Fruit fly (Drosophila melanogaster) whole organism, adult: ENCODE results near the gene Ccdc85.
A peak's percentile ranks its signal among the peaks of the same experiment; 100 is the strongest.

Experiments
- CG11617 ChIP-seq: fragments of 200-800 bp; sonication (Bioruptor generic); optimal IDR thresholded peaks from 2 replicates; lab custom pipeline; 2017; ENCODE audit warnings: mild to moderate bottlenecking, missing biosample characterization, missing genetic modification reagents, missing genetic modification characterization
- CG12768 ChIP-seq: fragments of 200-800 bp; sonication (Bioruptor generic); optimal IDR thresholded peaks from 2 replicates; lab custom pipeline; 2017; ENCODE audit warnings: missing biosample characterization, missing genetic modification characterization, mild to moderate bottlenecking, moderate library complexity, missing genetic modification reagents
- CG14711 ChIP-seq: fragments of 200-800 bp; sonication (Bioruptor generic); optimal IDR thresholded peaks from 2 replicates; lab custom pipeline; 2018; ENCODE audit warnings: missing biosample characterization, mild to moderate bottlenecking, missing genetic modification characterization, moderate library complexity
- CG1620 ChIP-seq: fragments of 200-800 bp; sonication (Bioruptor generic); optimal IDR thresholded peaks from 2 replicates; lab custom pipeline; 2016; ENCODE audit warnings: missing biosample characterization, missing genetic modification characterization
- CG33017 ChIP-seq: fragments of 200-800 bp; sonication (Bioruptor generic); optimal IDR thresholded peaks from 2 replicates; lab custom pipeline; 2018; ENCODE audit warnings: missing biosample characterization, mild to moderate bottlenecking, missing genetic modification characterization, moderate library complexity
- CG5204 ChIP-seq: fragments of 200-800 bp; sonication (Bioruptor generic); optimal IDR thresholded peaks from 2 replicates; lab custom pipeline; 2016; ENCODE audit warnings: missing biosample characterization, missing genetic modification characterization
- CG7045 ChIP-seq: fragments of 200-800 bp; sonication (Bioruptor generic); optimal IDR thresholded peaks from 2 replicates; lab custom pipeline; 2017; ENCODE audit warnings: missing biosample characterization, mild to moderate bottlenecking, missing genetic modification characterization
- CG7101 ChIP-seq: fragments of 200-800 bp; sonication (Bioruptor generic); optimal IDR thresholded peaks from 2 replicates; lab custom pipeline; 2018; ENCODE audit warnings: missing biosample characterization, mild to moderate bottlenecking, missing genetic modification characterization, moderate library complexity
- Clk ChIP-seq: fragments of 200-800 bp; sonication (Bioruptor generic); optimal IDR thresholded peaks from 2 replicates; lab custom pipeline; 2017; ENCODE audit warnings: missing biosample characterization, missing genetic modification characterization
- Crg-1 ChIP-seq: fragments of 200-800 bp; sonication (Bioruptor generic); optimal IDR thresholded peaks from 2 replicates; lab custom pipeline; 2016; ENCODE audit warnings: missing biosample characterization, missing genetic modification characterization
- Hr96 ChIP-seq: fragments of 200-800 bp; sonication (Bioruptor generic); optimal IDR thresholded peaks from 2 replicates; lab custom pipeline; 2016; ENCODE audit warnings: missing biosample characterization, missing genetic modification characterization
- Mnt ChIP-seq: fragments of 200-800 bp; sonication (Bioruptor generic); optimal IDR thresholded peaks from 2 replicates; lab custom pipeline; 2016; ENCODE audit warnings: missing biosample characterization, mild to moderate bottlenecking, missing genetic modification characterization
- bab1 ChIP-seq: fragments of 200-800 bp; sonication (Bioruptor generic); optimal IDR thresholded peaks from 3 replicates; lab custom pipeline; 2019; ENCODE audit warnings: missing biosample characterization, mild to moderate bottlenecking, missing genetic modification characterization, moderate library complexity
- cic ChIP-seq: fragments of 200-800 bp; sonication (Bioruptor generic); optimal IDR thresholded peaks from 2 replicates; lab custom pipeline; 2017; ENCODE audit warnings: missing biosample characterization, mild to moderate bottlenecking, missing genetic modification characterization, moderate library complexity
- cnc ChIP-seq, 2 experiments: fragments of >200 bp; optimal IDR thresholded peaks; 2 replicates each; lab custom pipeline; 2017
- kay ChIP-seq: fragments of 200-800 bp; sonication (Bioruptor generic); peaks from one replicate; lab custom pipeline; 2016; ENCODE audit warnings: missing biosample characterization, missing genetic modification characterization, borderline replicate concordance
- ovo ChIP-seq: fragments of 200-800 bp; sonication (Bioruptor generic); optimal IDR thresholded peaks from 2 replicates; lab custom pipeline; 2016; ENCODE audit warnings: missing biosample characterization, missing genetic modification characterization
- pad ChIP-seq: fragments of 200-800 bp; sonication (Bioruptor generic); optimal IDR thresholded peaks from 3 replicates; lab custom pipeline; 2017; ENCODE audit warnings: missing biosample characterization, missing genetic modification characterization, mild to moderate bottlenecking, moderate library complexity, missing genetic modification reagents
- tj ChIP-seq: fragments of 200-800 bp; sonication (Bioruptor generic); optimal IDR thresholded peaks from 3 replicates; lab custom pipeline; 2017; ENCODE audit warnings: missing biosample characterization, mild to moderate bottlenecking, missing genetic modification characterization, moderate library complexity
- toe ChIP-seq: fragments of 200-800 bp; sonication (Bioruptor generic); optimal IDR thresholded peaks from 2 replicates; lab custom pipeline; 2016; ENCODE audit warnings: missing biosample characterization, missing genetic modification characterization

Gene Ccdc85

dm6 chr2L:3029012-3029411, 29.9 kb downstream of the Ccdc85 start, which contains the start of the genes Sf3b2 and CG17219:
Gene Sf3b2, minus strand, starts transcription at chr2L:3029168.
Gene CG17219, plus strand, starts transcription at chr2L:3029253.
- TF ChIP-seq CG7045 (GFP tag; lab: Kevin White, UChicago) (no peak), Mnt (GFP tag; lab: Kevin White, UChicago) (peak; percentile 57), cic (GFP tag; lab: Kevin White, UChicago) (no peak), kay (GFP tag; lab: Kevin White, UChicago) (no peak), ovo (GFP tag; lab: Kevin White, UChicago) (no peak), bab1 (GFP tag; lab: Kevin White, UChicago) (peak; percentile 59), pad (GFP tag; lab: Kevin White, UChicago) (no peak), CG5204 (no peak)

dm6 chr2L:3030350-3030749, 31.3 kb downstream of the Ccdc85 start, which contains the start of gene GABPI:
Gene GABPI, plus strand, starts transcription at chr2L:3030539.
- TF ChIP-seq Crg-1 (GFP tag; lab: Kevin White, UChicago) (peak; percentile 65), ovo (GFP tag; lab: Kevin White, UChicago) (peak; percentile 29), cnc (optimal IDR thresholded peaks at IDR 0.05; lab: Kevin White, UChicago) (no peak), CG12768 (GFP tag; lab: Kevin White, UChicago) (peak; percentile 7), Mnt (GFP tag; lab: Kevin White, UChicago) (peak; percentile 8), CG5204 (no peak), CG11617 (GFP tag; lab: Kevin White, UChicago) (peak; percentile 1), CG7101 (tag; lab: Kevin White, UChicago) (peak; percentile 27), bab1 (GFP tag; lab: Kevin White, UChicago) (peak; percentile 56)

- TF ChIP-seq bab1 (GFP tag; lab: Kevin White, UChicago) (no peak), pad (GFP tag; lab: Kevin White, UChicago) (no peak), toe (GFP tag; lab: Kevin White, UChicago) (no peak), kay (GFP tag; lab: Kevin White, UChicago) (no peak), CG14711 (no peak), CG11617 (GFP tag; lab: Kevin White, UChicago) (no peak)
Observed at dm6 chr2L:3034969-3035368, 35.9 kb downstream of the Ccdc85 start, which contains the start of gene CG17258. Gene CG17258, minus strand, starts transcription at chr2L:3035348.

- TF ChIP-seq Mnt (GFP tag; lab: Kevin White, UChicago) (peak; percentile 92), CG11617 (GFP tag; lab: Kevin White, UChicago) (peak; percentile 86), ovo (GFP tag; lab: Kevin White, UChicago) (peak; percentile 34), pad (GFP tag; lab: Kevin White, UChicago) (peak; percentile 92), Crg-1 (GFP tag; lab: Kevin White, UChicago) (peak; percentile 93), CG7101 (tag; lab: Kevin White, UChicago) (peak; percentile 95), toe (GFP tag; lab: Kevin White, UChicago) (peak; percentile 90), CG33017 (peak; percentile 90), tj (GFP tag; lab: Kevin White, UChicago) (peak; percentile 93), CG7045 (GFP tag; lab: Kevin White, UChicago) (peak; percentile 88), Clk (GFP tag; lab: Kevin White, UChicago) (peak; percentile 78), Hr96 (GFP tag; lab: Kevin White, UChicago) (peak; percentile 84), CG14711 (peak; percentile 92), CG12768 (GFP tag; lab: Kevin White, UChicago) (peak; percentile 96), cnc (optimal IDR thresholded peaks at IDR 0.05; lab: Kevin White, UChicago) (peak in 1 of 2 experiments; percentile 66), kay (GFP tag; lab: Kevin White, UChicago) (peak; percentile 99), CG5204 (no peak), cic (GFP tag; lab: Kevin White, UChicago) (peak; percentile 67), CG1620 (GFP tag; lab: Kevin White, UChicago) (peak; percentile 84), bab1 (GFP tag; lab: Kevin White, UChicago) (peak; percentile 95)
Observed at dm6 chr2L:3037153-3037579, 38.1 kb downstream of the Ccdc85 start, which contains the start of the genes CG17260 and SerRS. Gene CG17260, plus strand, starts transcription at chr2L:3037230. Gene SerRS, minus strand, starts transcription at chr2L:3037403.

- TF ChIP-seq Clk (GFP tag; lab: Kevin White, UChicago) (peak; percentile 31), CG12768 (GFP tag; lab: Kevin White, UChicago) (peak; percentile 77), CG1620 (GFP tag; lab: Kevin White, UChicago) (peak; percentile 92), ovo (GFP tag; lab: Kevin White, UChicago) (peak; percentile 43), Hr96 (GFP tag; lab: Kevin White, UChicago) (peak; percentile 85), cnc (optimal IDR thresholded peaks at IDR 0.05; lab: Kevin White, UChicago) (no peak), Crg-1 (GFP tag; lab: Kevin White, UChicago) (peak; percentile 86), CG7045 (GFP tag; lab: Kevin White, UChicago) (peak; percentile 73), CG14711 (peak; percentile 72), tj (GFP tag; lab: Kevin White, UChicago) (peak; percentile 65), CG11617 (GFP tag; lab: Kevin White, UChicago) (peak; percentile 78), CG7101 (tag; lab: Kevin White, UChicago) (peak; percentile 84), kay (GFP tag; lab: Kevin White, UChicago) (peak; percentile 99), CG5204 (peak; percentile 87), bab1 (GFP tag; lab: Kevin White, UChicago) (peak; percentile 75), CG33017 (peak; percentile 77), Mnt (GFP tag; lab: Kevin White, UChicago) (peak; percentile 85), cic (GFP tag; lab: Kevin White, UChicago) (peak; percentile 59), toe (GFP tag; lab: Kevin White, UChicago) (peak; percentile 93), pad (GFP tag; lab: Kevin White, UChicago) (peak; percentile 69)
Observed at dm6 chr2L:3039774-3040173, 40.7 kb downstream of the Ccdc85 start, which contains the start of the genes cnir and CG17221. Gene cnir, minus strand, starts transcription at chr2L:3039812. Gene CG17221, plus strand, starts transcription at chr2L:3039976.
